Worm (Caenorhabditis elegans) whole organism, L2 larva: Measurements from ENCODE around the gene srz-101.

Source experiments
- ZK546.5 ChIP-seq: sonication (generic microtip); optimal IDR thresholded peaks from 2 replicates; lab custom pipeline; 2017; ENCODE audit warnings: missing biosample characterization, missing genetic modification characterization
- alr-1 ChIP-seq: fragments of 150-350 bp; optimal IDR thresholded peaks from 2 replicates; lab custom pipeline; 2014; ENCODE audit warnings: missing biosample characterization, missing genetic modification characterization
- ama-1 ChIP-seq: fragments of 150-350 bp; optimal IDR thresholded peaks from 2 replicates; lab custom pipeline; 2018; ENCODE audit warnings: inconsistent platforms
- elt-1 ChIP-seq: fragments of 150-350 bp; optimal IDR thresholded peaks from 2 replicates; lab custom pipeline; 2014; ENCODE audit warnings: missing biosample characterization, missing genetic modification characterization
- lin-11 ChIP-seq: fragments of 150-350 bp; sonication (generic microtip); optimal IDR thresholded peaks from 2 replicates; lab custom pipeline; 2014; ENCODE audit warnings: missing biosample characterization, missing genetic modification characterization, inconsistent platforms, mixed read lengths
- mdl-1 ChIP-seq, 2 experiments: fragments of 150-350 bp in 1 of 2; sonication (generic microtip) in 1 of 2; optimal IDR thresholded peaks; 2 replicates each; lab custom pipeline; 2017; ENCODE audit warnings: missing biosample characterization in 2 of 2, missing genetic modification characterization in 2 of 2
- nhr-11 ChIP-seq: fragments of 150-350 bp; optimal IDR thresholded peaks from 2 replicates; lab custom pipeline; 2014; ENCODE audit warnings: missing biosample characterization, missing genetic modification characterization
- nhr-23 ChIP-seq: fragments of 150-350 bp; optimal IDR thresholded peaks from 2 replicates; lab custom pipeline; 2014; ENCODE audit warnings: missing biosample characterization, missing genetic modification reagents, missing genetic modification characterization
- nhr-25 ChIP-seq: fragments of 150-350 bp; sonication (generic microtip); optimal IDR thresholded peaks from 3 replicates; lab custom pipeline; 2014; ENCODE audit warnings: missing biosample characterization, missing genetic modification characterization

- TF ChIP-seq ama-1, result no peak
- no peak for TF ChIP-seq ZK546.5 (tag; lab: Kevin White, UChicago)
- no peak for TF ChIP-seq alr-1 (tag; lab: Kevin White, UChicago)
- TF ChIP-seq lin-11 (tag; lab: Kevin White, UChicago), result no peak
- no peak for TF ChIP-seq elt-1 (tag; lab: Kevin White, UChicago)
- TF ChIP-seq nhr-23 (tag; lab: Kevin White, UChicago), result no peak
- no peak for TF ChIP-seq nhr-25 (tag; lab: Kevin White, UChicago)
- TF ChIP-seq mdl-1 (tag; optimal IDR thresholded peaks at IDR 0.05; lab: Kevin White, UChicago), result no peak
- no peak for TF ChIP-seq nhr-11 (tag; lab: Kevin White, UChicago)
Observed at ce11 chrV:16695499-16695898, 861 bp downstream of the srz-101 start.
